Fruit fly (Drosophila melanogaster): ENCODE data around the gene eIF3a.

DNA sequence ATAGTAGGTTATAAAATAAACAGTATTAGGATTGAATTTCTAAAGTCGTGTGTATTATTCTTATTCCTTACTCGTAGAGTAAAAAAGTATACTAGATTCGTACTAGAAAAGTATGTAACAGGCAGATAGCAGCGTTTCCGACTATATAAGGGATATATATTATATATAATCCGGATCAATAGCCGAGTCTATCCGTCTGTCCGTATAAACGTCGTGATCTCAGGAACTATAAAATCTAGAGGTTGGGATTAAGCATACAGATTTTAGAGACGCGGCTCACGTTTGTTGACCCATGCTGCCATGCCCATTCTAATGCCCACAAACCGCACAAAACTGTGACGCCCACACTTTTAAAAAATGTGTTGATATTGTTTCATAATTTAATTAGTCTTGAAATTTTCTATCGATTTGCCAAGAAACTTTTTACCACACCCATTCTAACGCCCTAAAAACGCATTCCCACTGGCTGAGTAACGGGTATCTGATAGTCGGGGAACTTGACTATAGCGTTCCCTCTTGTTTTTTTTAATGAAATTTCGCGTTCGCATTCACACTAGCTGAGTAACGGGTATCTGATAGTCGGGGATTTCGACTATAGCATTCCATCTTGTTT lies 31.6 kb downstream of the eIF3a start, which contains the start of gene CG9853:
- TF ChIP-seq CG8478 (optimal IDR thresholded peaks at IDR 0.05) (no peak), CTCF (optimal IDR thresholded peaks at IDR 0.05) (no peak)

All from S2 (cell line).